Worm (Caenorhabditis elegans): ENCODE data around the gene Y53F4B.5.

ce11 chrII:15026389-15026788 lies 42.6 kb upstream of the Y53F4B.5 start:
- TF ChIP-seq aly-2 (tag; optimal IDR thresholded peaks at IDR 0.05) (no peak), fos-1 (tag; optimal IDR thresholded peaks at IDR 0.05) (no peak), unc-62 (GFP tag; optimal IDR thresholded peaks at IDR 0.05) (no peak), zag-1 (tag; optimal IDR thresholded peaks at IDR 0.05) (no peak), mdl-1 (tag; optimal IDR thresholded peaks at IDR 0.05) (no peak), nhr-77 (tag; optimal IDR thresholded peaks at IDR 0.05) (no peak), nhr-23 (tag; optimal IDR thresholded peaks at IDR 0.05) (no peak), ztf-4 (tag; optimal IDR thresholded peaks at IDR 0.05) (no peak), skn-1 (tag; optimal IDR thresholded peaks at IDR 0.05) (no peak), alr-1 (tag; optimal IDR thresholded peaks at IDR 0.05) (no peak), nhr-12 (tag; optimal IDR thresholded peaks at IDR 0.05) (no peak)

Data from whole organism, L2 larva.